Fruit fly (Drosophila melanogaster) S2 (cell line): ENCODE data around the gene CG33061.

Experiments used
- CG8478 ChIP-seq: fragments of >200 bp; optimal IDR thresholded peaks from 2 replicates; lab custom pipeline; 2018
- CTCF ChIP-seq, 2 experiments: fragments of >200 bp; optimal IDR thresholded peaks; 2 replicates each; lab custom pipeline; 2018

- TF ChIP-seq CTCF (optimal IDR thresholded peaks at IDR 0.05; lab: Kevin White, UChicago) (no peak), CG8478 (lab: Kevin White, UChicago) (no peak)
Observed at dm6 chr3L:16313985-16314384, 15.6 kb upstream of the CG33061 start, which contains the start of gene CG13062.
